Worm (Caenorhabditis elegans) whole organism, early embryonic: ENCODE results near the gene K02D10.8.

Experiments
- B0310.2 ChIP-seq: sonication (generic microtip); optimal IDR thresholded peaks from 2 replicates; lab custom pipeline; 2016; ENCODE audit warnings: mild to moderate bottlenecking, missing genetic modification characterization, missing compliant biosample characterization
- F13C5.2 ChIP-seq: sonication (generic microtip); optimal IDR thresholded peaks from 2 replicates; lab custom pipeline; 2017; ENCODE audit warnings: mild to moderate bottlenecking, missing genetic modification characterization, inconsistent platforms, missing compliant biosample characterization
- aly-1 ChIP-seq: sonication (generic microtip); optimal IDR thresholded peaks from 2 replicates; lab custom pipeline; 2016; ENCODE audit warnings: missing genetic modification characterization, missing compliant biosample characterization
- ama-1 ChIP-seq: fragments of 150-350 bp; optimal IDR thresholded peaks from 2 replicates; lab custom pipeline; 2014
- ceh-13 ChIP-seq: fragments of 200-800 bp; sonication (Bioruptor generic); optimal IDR thresholded peaks from 2 replicates; lab custom pipeline; 2018; ENCODE audit warnings: mild to moderate bottlenecking, missing genetic modification characterization, missing compliant biosample characterization
- ceh-36 ChIP-seq: sonication (generic microtip); optimal IDR thresholded peaks from 2 replicates; lab custom pipeline; 2016; ENCODE audit warnings: missing genetic modification characterization, inconsistent platforms, missing compliant biosample characterization
- ets-7 ChIP-seq: sonication (generic microtip); optimal IDR thresholded peaks from 2 replicates; lab custom pipeline; 2016; ENCODE audit warnings: missing genotype, missing genetic modification characterization, missing compliant biosample characterization
- flt-1 ChIP-seq: fragments of 200-800 bp; sonication (Bioruptor generic); IDR thresholded peaks from 2 replicates; pipeline ENCODE4 v1.3.6; 2022; ENCODE audit warnings: missing genetic modification characterization, missing compliant biosample characterization
- hmbx-1 ChIP-seq: sonication (generic microtip); optimal IDR thresholded peaks from 2 replicates; lab custom pipeline; 2016; ENCODE audit warnings: mild to moderate bottlenecking, missing genetic modification characterization, missing compliant biosample characterization
- hmg-4 ChIP-seq: fragments of 200-800 bp; sonication (Bioruptor generic); optimal IDR thresholded peaks from 2 replicates; lab custom pipeline; 2018; ENCODE audit warnings: mild to moderate bottlenecking, missing genetic modification characterization, missing compliant biosample characterization
- hnd-1 ChIP-seq: sonication (generic microtip); optimal IDR thresholded peaks from 2 replicates; lab custom pipeline; 2016; ENCODE audit warnings: missing genetic modification characterization, missing compliant biosample characterization
- pes-1 ChIP-seq: fragments of 200-800 bp; sonication (Bioruptor generic); IDR thresholded peaks from 2 replicates; pipeline ENCODE4 v1.3.6; 2022; ENCODE audit warnings: missing genetic modification reagents, missing genetic modification characterization, missing compliant biosample characterization
- scrt-1 ChIP-seq: fragments of 200-800 bp; sonication (Bioruptor generic); IDR thresholded peaks from 2 replicates; pipeline ENCODE4 v1.3.6; 2022; ENCODE audit warnings: missing genetic modification characterization, missing compliant biosample characterization
- sea-1 ChIP-seq: fragments of 200-800 bp; sonication (Bioruptor generic); conservative IDR thresholded peaks from 2 replicates; pipeline ENCODE4 v1.3.6; 2022; ENCODE audit warnings: missing genetic modification characterization, missing compliant biosample characterization
- tbx-11 ChIP-seq: fragments of 200-800 bp; sonication (Bioruptor generic); IDR thresholded peaks from 2 replicates; pipeline ENCODE4 v1.3.6; 2022; ENCODE audit warnings: missing genetic modification characterization, missing compliant biosample characterization
- tbx-37 ChIP-seq: fragments of 200-800 bp; sonication (Bioruptor generic); conservative IDR thresholded peaks from 2 replicates; pipeline ENCODE4 v1.3.6; 2022; ENCODE audit warnings: missing genetic modification reagents, missing genetic modification characterization, missing compliant biosample characterization
- tra-4 ChIP-seq: sonication (generic microtip); optimal IDR thresholded peaks from 2 replicates; lab custom pipeline; 2017; ENCODE audit warnings: missing genetic modification characterization, missing compliant biosample characterization

The K02D10.8 gene

DNA sequence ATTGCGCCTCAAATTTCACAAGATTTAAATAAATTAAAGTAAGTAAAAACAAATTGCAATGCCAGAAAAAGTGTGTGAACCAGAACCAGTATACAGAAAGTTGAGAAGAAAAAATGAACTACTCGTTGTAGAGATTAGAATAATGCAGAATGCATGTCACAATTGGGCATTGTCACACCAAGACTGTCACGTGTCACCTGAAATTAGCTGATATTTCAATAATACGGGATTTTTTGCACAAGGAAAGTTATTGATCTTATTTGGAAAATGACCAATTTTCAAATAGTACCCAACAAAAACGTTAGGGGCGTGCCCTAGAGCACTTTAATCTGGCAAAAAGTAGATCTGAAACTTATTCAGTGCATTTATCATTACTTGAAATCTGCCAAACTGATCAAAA lies 44.2 kb upstream of the K02D10.8 start:
- TF ChIP-seq F13C5.2 (tag; lab: Kevin White, UChicago), result no peak
- no peak for TF ChIP-seq aly-1 (tag; lab: Kevin White, UChicago)
- TF ChIP-seq B0310.2 (tag; lab: Kevin White, UChicago), result no peak
- no peak for TF ChIP-seq hmg-4 (GFP tag; lab: Kevin White, UChicago)
- TF ChIP-seq ama-1 (lab: Kevin White, UChicago), result no peak
- TF ChIP-seq hmbx-1 (tag; lab: Kevin White, UChicago), result no peak
- TF ChIP-seq ceh-36, result no peak

- no peak for TF ChIP-seq ceh-36
- TF ChIP-seq ets-7 (tag; lab: Kevin White, UChicago), result no peak
- no peak for TF ChIP-seq aly-1 (tag; lab: Kevin White, UChicago)
- TF ChIP-seq hnd-1, result no peak
- no peak for TF ChIP-seq F13C5.2 (tag; lab: Kevin White, UChicago)
- no peak for TF ChIP-seq scrt-1 (GFP tag; lab: Robert Waterston, UW)
- no peak for TF ChIP-seq hmbx-1 (tag; lab: Kevin White, UChicago)
- TF ChIP-seq pes-1 (GFP tag; lab: Robert Waterston, UW), result no peak
- no peak for TF ChIP-seq ama-1 (lab: Kevin White, UChicago)
- no peak for TF ChIP-seq tbx-37 (GFP tag; lab: Robert Waterston, UW)
- TF ChIP-seq flt-1, result no peak
- no peak for TF ChIP-seq ceh-13 (GFP tag; lab: Kevin White, UChicago)
- no peak for TF ChIP-seq sea-1
- no peak for TF ChIP-seq hmg-4 (GFP tag; lab: Kevin White, UChicago)
- no peak for TF ChIP-seq tbx-11
- TF ChIP-seq B0310.2 (tag; lab: Kevin White, UChicago), result no peak
- no peak for TF ChIP-seq tra-4 (tag; lab: Kevin White, UChicago)
Measured at ce11 chrIII:8742584-8742983, 43.6 kb upstream of the K02D10.8 start.

DNA sequence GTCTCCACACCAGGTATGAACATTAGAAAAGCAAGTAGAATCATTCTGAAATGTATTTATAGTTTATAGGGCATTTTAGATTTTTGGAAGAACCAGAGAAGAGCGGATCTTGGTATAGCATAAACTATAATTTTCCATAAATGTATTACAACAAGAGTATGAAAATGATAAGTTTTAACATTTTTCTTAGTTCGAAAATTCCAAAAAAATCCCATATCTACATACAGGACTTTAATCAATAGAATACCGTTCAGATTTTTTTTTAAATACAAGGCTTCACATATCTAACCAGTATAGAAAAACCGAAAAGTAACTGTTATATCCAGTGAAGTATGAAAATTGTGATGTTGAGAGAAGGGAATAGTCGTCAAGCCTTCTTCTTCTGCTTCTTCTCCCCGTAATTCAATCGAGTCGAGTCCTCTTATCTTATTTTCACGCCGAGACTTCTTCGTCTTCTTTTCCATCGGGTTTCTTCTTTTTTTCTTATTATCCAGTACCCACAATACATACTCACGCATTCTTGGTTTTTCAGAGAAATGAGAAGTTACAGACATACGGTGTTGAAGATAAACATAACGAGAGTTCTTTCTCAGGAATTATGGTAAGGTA lies 42.3 kb upstream of the K02D10.8 start, which contains the start of gene ZK370.6:
Gene ZK370.6, minus strand, starts transcription at position 51 of the 609 bp plus-strand sequence.
- TF ChIP-seq hmg-4 (GFP tag; lab: Kevin White, UChicago), result no peak
- TF ChIP-seq hnd-1, result no peak
- no peak for TF ChIP-seq ceh-36
- no peak for TF ChIP-seq pes-1 (GFP tag; lab: Robert Waterston, UW)
- no peak for TF ChIP-seq tbx-37 (GFP tag; lab: Robert Waterston, UW)
- TF ChIP-seq sea-1, result no peak
- TF ChIP-seq F13C5.2 (tag; lab: Kevin White, UChicago), result no peak
- TF ChIP-seq hmbx-1 (tag; lab: Kevin White, UChicago), result no peak
- no peak for TF ChIP-seq flt-1
- no peak for TF ChIP-seq aly-1 (tag; lab: Kevin White, UChicago)
- no peak for TF ChIP-seq ceh-13 (GFP tag; lab: Kevin White, UChicago)
- TF ChIP-seq tbx-11, result no peak
- no peak for TF ChIP-seq B0310.2 (tag; lab: Kevin White, UChicago)
- no peak for TF ChIP-seq ama-1 (lab: Kevin White, UChicago)

DNA sequence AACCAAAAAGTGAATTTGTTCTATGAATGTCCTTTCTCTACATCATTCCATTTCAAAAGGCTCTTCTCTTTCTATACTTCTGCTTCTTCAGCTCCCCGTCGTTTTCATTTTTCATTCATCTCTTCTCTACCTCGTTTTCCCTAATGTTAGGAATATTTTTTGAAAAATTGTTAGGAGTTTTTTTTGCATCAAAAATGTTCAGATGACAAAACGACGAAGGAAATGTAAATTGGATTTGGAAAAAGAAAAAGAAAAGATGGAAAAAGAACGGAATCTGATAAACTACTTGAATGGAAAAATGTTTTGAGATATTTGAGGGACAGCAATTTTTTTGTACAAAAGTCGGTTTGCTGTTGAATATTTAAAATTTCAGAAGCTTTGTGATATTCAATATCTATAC lies 41.4 kb upstream of the K02D10.8 start:
- TF ChIP-seq tbx-11, result no peak
- no peak for TF ChIP-seq tra-4 (tag; lab: Kevin White, UChicago)
- no peak for TF ChIP-seq ama-1 (lab: Kevin White, UChicago)
- no peak for TF ChIP-seq hnd-1
- TF ChIP-seq pes-1 (GFP tag; lab: Robert Waterston, UW), result no peak
- no peak for TF ChIP-seq B0310.2 (tag; lab: Kevin White, UChicago)
- no peak for TF ChIP-seq ets-7 (tag; lab: Kevin White, UChicago)
- no peak for TF ChIP-seq ceh-36
- TF ChIP-seq aly-1 (tag; lab: Kevin White, UChicago), result no peak
- no peak for TF ChIP-seq hmg-4 (GFP tag; lab: Kevin White, UChicago)
- no peak for TF ChIP-seq sea-1
- TF ChIP-seq ceh-13 (GFP tag; lab: Kevin White, UChicago), result no peak
- TF ChIP-seq tbx-37 (GFP tag; lab: Robert Waterston, UW), result no peak
- TF ChIP-seq hmbx-1 (tag; lab: Kevin White, UChicago), result no peak
- no peak for TF ChIP-seq F13C5.2 (tag; lab: Kevin White, UChicago)
- no peak for TF ChIP-seq scrt-1 (GFP tag; lab: Robert Waterston, UW)
- no peak for TF ChIP-seq flt-1

- TF ChIP-seq B0310.2 (tag; lab: Kevin White, UChicago) (no peak), flt-1 (no peak), hnd-1 (no peak), aly-1 (tag; lab: Kevin White, UChicago) (no peak), scrt-1 (GFP tag; lab: Robert Waterston, UW) (no peak), hmg-4 (GFP tag; lab: Kevin White, UChicago) (no peak)
Measured at ce11 chrIII:8745214-8745613, 41.0 kb upstream of the K02D10.8 start.

- TF ChIP-seq flt-1 (no peak), hmg-4 (GFP tag; lab: Kevin White, UChicago) (no peak), tbx-37 (GFP tag; lab: Robert Waterston, UW) (no peak), ets-7 (tag; lab: Kevin White, UChicago) (no peak), F13C5.2 (tag; lab: Kevin White, UChicago) (no peak), B0310.2 (tag; lab: Kevin White, UChicago) (no peak), pes-1 (GFP tag; lab: Robert Waterston, UW) (no peak), tra-4 (tag; lab: Kevin White, UChicago) (no peak), ama-1 (lab: Kevin White, UChicago) (no peak), scrt-1 (GFP tag; lab: Robert Waterston, UW) (no peak), sea-1 (no peak)
Measured at ce11 chrIII:8748620-8749019, 37.6 kb upstream of the K02D10.8 start.

DNA sequence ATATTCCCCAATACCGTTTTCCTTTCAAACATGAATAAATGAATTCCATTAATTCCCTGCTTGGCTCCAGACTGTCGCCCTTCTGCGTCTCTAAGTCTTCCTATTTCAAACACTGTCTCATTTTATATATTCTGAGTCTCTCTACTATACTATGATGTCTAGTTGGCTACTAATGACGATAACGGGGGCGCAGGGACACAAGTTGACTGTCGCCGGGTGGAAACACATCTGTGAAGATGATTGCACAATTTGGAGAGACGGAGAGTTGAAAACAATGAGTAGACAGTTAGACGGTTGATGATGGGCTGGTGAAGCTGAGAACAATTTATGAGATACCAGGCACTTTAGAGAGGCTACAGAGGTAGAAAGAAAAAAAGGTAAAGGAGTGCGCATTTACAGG lies 36.7 kb upstream of the K02D10.8 start, which contains the start of gene sma-2:
Gene sma-2, plus strand, starts transcription at position 194 of the 400 bp plus-strand sequence.
- TF ChIP-seq hnd-1 (no peak), pes-1 (GFP tag; lab: Robert Waterston, UW) (no peak), sea-1 (no peak), flt-1 (no peak), tra-4 (tag; lab: Kevin White, UChicago) (no peak), B0310.2 (tag; lab: Kevin White, UChicago) (no peak), ceh-36 (no peak), scrt-1 (GFP tag; lab: Robert Waterston, UW) (no peak), tbx-37 (GFP tag; lab: Robert Waterston, UW) (no peak), aly-1 (tag; lab: Kevin White, UChicago) (no peak), hmbx-1 (tag; lab: Kevin White, UChicago) (no peak), ceh-13 (GFP tag; lab: Kevin White, UChicago) (no peak), tbx-11 (no peak)
